Fruit fly (Drosophila melanogaster): ENCODE results near the gene CG43739.
A peak's percentile ranks its signal among the peaks of the same experiment; 100 is the strongest.

Gene CG43739

dm6 chr2L:20922196-20923087 lies 3.7 kb upstream of the CG43739 start, which contains the start of gene Mtp (continued):
- TF ChIP-seq ham (GFP tag; IDR thresholded peaks at IDR 0.05) (no peak), CG32772 (GFP tag; IDR thresholded peaks at IDR 0.05) (peak; percentile 51; the same call in 1 of the 2 replicates), br (optimal IDR thresholded peaks at IDR 0.05) (no peak), sens (GFP tag) (peak; percentile 96), CG13775 (GFP tag; optimal IDR thresholded peaks at IDR 0.05) (peak; percentile 70), schlank (tag; optimal IDR thresholded peaks at IDR 0.05) (peak; percentile 57), CG3281 (GFP tag; optimal IDR thresholded peaks at IDR 0.05) (peak; percentile 53), gfzf (GFP tag; optimal IDR thresholded peaks at IDR 0.05) (no peak), bcd (GFP tag; optimal IDR thresholded peaks at IDR 0.05) (peak; percentile 76), CHES-1-like (GFP tag; optimal IDR thresholded peaks at IDR 0.05) (peak; percentile 86), Dfd (GFP tag; optimal IDR thresholded peaks at IDR 0.05) (no peak), Lhr (GFP tag; optimal IDR thresholded peaks at IDR 0.05) (peak; percentile 49), ab (GFP tag; optimal IDR thresholded peaks at IDR 0.05) (peak; percentile 54), Hr3 (GFP tag; optimal IDR thresholded peaks at IDR 0.05) (peak; percentile 78), CG2889 (GFP tag; IDR thresholded peaks at IDR 0.05) (no peak), CG2129 (GFP tag; IDR thresholded peaks at IDR 0.05; ENCODE audit: partially characterized antibody) (no peak), Ets97D (GFP tag; optimal IDR thresholded peaks at IDR 0.05) (peak; percentile 17), vnd (GFP tag; IDR thresholded peaks at IDR 0.05; ENCODE audit: partially characterized antibody) (no peak), Mes4 (GFP tag; optimal IDR thresholded peaks at IDR 0.05) (peak; percentile 56), bigmax (GFP tag; optimal IDR thresholded peaks at IDR 0.05) (peak; percentile 15), fd96Cb (tag; optimal IDR thresholded peaks at IDR 0.05) (peak; percentile 65), CG9727 (GFP tag; optimal IDR thresholded peaks at IDR 0.05) (peak; percentile 76), PHDP (tag; optimal IDR thresholded peaks at IDR 0.05) (peak; percentile 76), CG12942 (GFP tag; optimal IDR thresholded peaks at IDR 0.05) (peak; percentile 67), HLH54F (GFP tag; optimal IDR thresholded peaks at IDR 0.05) (peak; percentile 79), mam (GFP tag; optimal IDR thresholded peaks at IDR 0.05) (peak; percentile 55), CoRest (tag; optimal IDR thresholded peaks at IDR 0.05) (peak; percentile 80), MTF-1 (GFP tag; optimal IDR thresholded peaks at IDR 0.05; ENCODE audit: borderline replicate concordance) (no peak), Ptx1 (GFP tag; IDR thresholded peaks at IDR 0.05) (peak; percentile 80; the same call in 1 of the 2 replicates), corto (GFP tag; optimal IDR thresholded peaks at IDR 0.05) (no peak), CG4707 (GFP tag; optimal IDR thresholded peaks at IDR 0.05) (peak; percentile 97), pzg (GFP tag; optimal IDR thresholded peaks at IDR 0.05) (peak; percentile 45), bab2 (GFP tag; optimal IDR thresholded peaks at IDR 0.05) (peak; percentile 77), CG43689 (GFP tag; IDR thresholded peaks at IDR 0.05) (0 out of 2 replicates have a peak, but pooled peaks have one; percentile 25), CG11695 (GFP tag; IDR thresholded peaks at IDR 0.05) (peak; percentile 68; the same call in 2 of the 3 replicates), CG34224 (GFP tag; IDR thresholded peaks at IDR 0.05; ENCODE audit: partially characterized antibody) (peak; percentile 32; the same call in 2 of the 3 replicates), knrl (GFP tag; IDR thresholded peaks at IDR 0.05; ENCODE audit: partially characterized antibody) (no peak), CG10274 (GFP tag; optimal IDR thresholded peaks at IDR 0.05) (peak; percentile 33), CG13296 (GFP tag; optimal IDR thresholded peaks at IDR 0.05) (peak; percentile 27), Abd-B (GFP tag; optimal IDR thresholded peaks at IDR 0.05) (peak; percentile 48), eyg (GFP tag; optimal IDR thresholded peaks at IDR 0.05) (peak; percentile 62), gro (GFP tag; optimal IDR thresholded peaks at IDR 0.05) (peak; percentile 70), CG10321 (GFP tag; IDR thresholded peaks at IDR 0.05) (no peak), Lim3 (GFP tag; IDR thresholded peaks at IDR 0.05) (no peak), CG5180 (GFP tag; optimal IDR thresholded peaks at IDR 0.05) (peak; percentile 38), pita (GFP tag; optimal IDR thresholded peaks at IDR 0.05) (no peak), chn (GFP tag; optimal IDR thresholded peaks at IDR 0.05) (peak; percentile 87), CG11723 (GFP tag; optimal IDR thresholded peaks at IDR 0.05) (peak; percentile 69)
